Worm (Caenorhabditis elegans): ENCODE measurements around the gene C29F9.6.

- TF ChIP-seq F13C5.2 (tag; optimal IDR thresholded peaks at IDR 0.05): no peak
- TF ChIP-seq hmbx-1 (tag; optimal IDR thresholded peaks at IDR 0.05): no peak
- TF ChIP-seq ama-1 (optimal IDR thresholded peaks at IDR 0.05): no peak
- no peak for TF ChIP-seq sea-1 (GFP tag; conservative IDR thresholded peaks at IDR 0.05)
- TF ChIP-seq tra-4 (tag; optimal IDR thresholded peaks at IDR 0.05): no peak
- TF ChIP-seq hmg-4 (GFP tag; optimal IDR thresholded peaks at IDR 0.05): no peak
These were observed 30.3 kb upstream of the C29F9.6 start for ce11 chrIII:84372-84771.

Measured in whole organism, early embryonic.